Worm (Caenorhabditis elegans) whole organism, midembryonic: ENCODE results near the gene nhr-80.

Experiments used
- T22C8.4 ChIP-seq: fragments of 200-800 bp; sonication (Bioruptor generic); IDR thresholded peaks from 2 replicates; pipeline ENCODE4 v1.3.6; 2022; ENCODE audit warnings: missing genetic modification characterization, missing compliant biosample characterization
- cog-1 ChIP-seq: sonication (generic microtip); optimal IDR thresholded peaks from 2 replicates; lab custom pipeline; 2016; ENCODE audit warnings: missing genetic modification characterization, missing compliant biosample characterization
- flt-1 ChIP-seq: fragments of 200-800 bp; sonication (Bioruptor generic); IDR thresholded peaks from 2 replicates; pipeline ENCODE4 v1.3.6; 2022; ENCODE audit warnings: missing genetic modification characterization, missing compliant biosample characterization
- klf-2 ChIP-seq: fragments of 200-800 bp; sonication (Bioruptor generic); conservative IDR thresholded peaks from 2 replicates; pipeline ENCODE4 v1.3.6; 2022; ENCODE audit warnings: missing genetic modification reagents, missing genetic modification characterization, missing compliant biosample characterization
- med-1 ChIP-seq: sonication (generic microtip); optimal IDR thresholded peaks from 2 replicates; lab custom pipeline; 2017; ENCODE audit warnings: missing genetic modification characterization, mild to moderate bottlenecking, missing compliant biosample characterization, antibody characterized with exemption, missing genetic modification reagents; ENCODE audit not compliant: insufficient read depth
- ref-1 ChIP-seq: fragments of 200-800 bp; sonication (Bioruptor generic); conservative IDR thresholded peaks from 2 replicates; pipeline ENCODE4 v1.3.6; 2022; ENCODE audit warnings: missing genetic modification reagents, missing genetic modification characterization, missing compliant biosample characterization
- tab-1 ChIP-seq: fragments of 200-800 bp; sonication (Bioruptor generic); IDR thresholded peaks from 2 replicates; pipeline ENCODE4 v1.3.6; 2022; ENCODE audit warnings: missing genetic modification characterization, missing compliant biosample characterization
- ztf-23 ChIP-seq: fragments of 200-800 bp; sonication (Bioruptor generic); IDR thresholded peaks from 2 replicates; pipeline ENCODE4 v1.3.6; 2022; ENCODE audit warnings: missing genetic modification reagents, missing genetic modification characterization, missing compliant biosample characterization
- ztf-29 ChIP-seq: fragments of 200-800 bp; sonication (Bioruptor generic); IDR thresholded peaks from 2 replicates; pipeline ENCODE4 v1.3.6; 2022; ENCODE audit warnings: missing genetic modification reagents, missing genetic modification characterization, missing compliant biosample characterization

nhr-80 gene

ce11 chrIII:27341-27947 is 12.8 kb upstream of the nhr-80 start:
- TF ChIP-seq tab-1, result no peak
- TF ChIP-seq T22C8.4 (GFP tag; lab: Robert Waterston, UW), result no peak
- no peak for TF ChIP-seq med-1 (GFP tag; lab: Kevin White, UChicago)

ce11 chrIII:25582-25996 is 10.9 kb upstream of the nhr-80 start:
- TF ChIP-seq T22C8.4 (GFP tag; lab: Robert Waterston, UW) (peak; percentile 54; the same call in 1 of the 2 replicates), cog-1 (no peak), ztf-23 (GFP tag; lab: Robert Waterston, UW) (no peak), ref-1 (GFP tag; lab: Robert Waterston, UW) (no peak), klf-2 (GFP tag; lab: Robert Waterston, UW) (0 out of 2 replicates have a peak, but pooled peaks have one; percentile 16)

- TF ChIP-seq med-1 (GFP tag; lab: Kevin White, UChicago) (no peak), ztf-29 (no peak)
Observed at ce11 chrIII:23862-24261, 9.2 kb upstream of the nhr-80 start, which contains the start of gene H10E21.5. Gene H10E21.5, minus strand, starts transcription at chrIII:23962.

ce11 chrIII:21276-21675 is 6.6 kb upstream of the nhr-80 start:
- TF ChIP-seq tab-1 (no peak), T22C8.4 (GFP tag; lab: Robert Waterston, UW) (no peak), ref-1 (GFP tag; lab: Robert Waterston, UW) (no peak), ztf-23 (GFP tag; lab: Robert Waterston, UW) (no peak), cog-1 (no peak), flt-1 (GFP tag; lab: Robert Waterston, UW) (no peak), ztf-29 (no peak)

- no peak for TF ChIP-seq flt-1 (GFP tag; lab: Robert Waterston, UW)
- TF ChIP-seq med-1 (GFP tag; lab: Kevin White, UChicago), result no peak
- TF ChIP-seq ztf-29, result no peak
- TF ChIP-seq ref-1 (GFP tag; lab: Robert Waterston, UW), result no peak
- no peak for TF ChIP-seq tab-1
- TF ChIP-seq ztf-23 (GFP tag; lab: Robert Waterston, UW), result no peak
- TF ChIP-seq T22C8.4 (GFP tag; lab: Robert Waterston, UW), result no peak
- TF ChIP-seq cog-1, result no peak
- no peak for TF ChIP-seq klf-2 (GFP tag; lab: Robert Waterston, UW)
Observed at ce11 chrIII:19509-19908, 4.8 kb upstream of the nhr-80 start, which contains the start of gene H10E21.4. Gene H10E21.4, minus strand, starts transcription at chrIII:19675.

ce11 chrIII:17558-17957 is 2.9 kb upstream of the nhr-80 start:
- TF ChIP-seq klf-2 (GFP tag; lab: Robert Waterston, UW) (no peak), tab-1 (no peak), T22C8.4 (GFP tag; lab: Robert Waterston, UW) (no peak), cog-1 (no peak), med-1 (GFP tag; lab: Kevin White, UChicago) (no peak), ztf-23 (GFP tag; lab: Robert Waterston, UW) (no peak), flt-1 (GFP tag; lab: Robert Waterston, UW) (no peak), ref-1 (GFP tag; lab: Robert Waterston, UW) (no peak), ztf-29 (no peak)

- TF ChIP-seq ztf-29, result no peak
- no peak for TF ChIP-seq ref-1 (GFP tag; lab: Robert Waterston, UW)
- peak; percentile 68 for TF ChIP-seq T22C8.4 (GFP tag; lab: Robert Waterston, UW)
- no peak for TF ChIP-seq cog-1
- TF ChIP-seq flt-1 (GFP tag; lab: Robert Waterston, UW), result no peak
- TF ChIP-seq tab-1, result no peak
Observed at ce11 chrIII:16797-17196, 2.1 kb upstream of the nhr-80 start.

- TF ChIP-seq cog-1, result no peak
- TF ChIP-seq ztf-23 (GFP tag; lab: Robert Waterston, UW), result no peak
- TF ChIP-seq tab-1, result no peak
- no peak for TF ChIP-seq med-1 (GFP tag; lab: Kevin White, UChicago)
- TF ChIP-seq ztf-29, result no peak
- TF ChIP-seq T22C8.4 (GFP tag; lab: Robert Waterston, UW), result no peak
- no peak for TF ChIP-seq klf-2 (GFP tag; lab: Robert Waterston, UW)
- TF ChIP-seq ref-1 (GFP tag; lab: Robert Waterston, UW), result no peak
- no peak for TF ChIP-seq flt-1 (GFP tag; lab: Robert Waterston, UW)
Observed at ce11 chrIII:15224-15822, 654 bp upstream of the nhr-80 start, which contains the start of gene H10E21.1. Gene H10E21.1, plus strand, starts transcription at chrIII:15772.

- TF ChIP-seq T22C8.4 (GFP tag; lab: Robert Waterston, UW) (no peak), ztf-29 (no peak), med-1 (GFP tag; lab: Kevin White, UChicago) (no peak), cog-1 (no peak), tab-1 (no peak), klf-2 (GFP tag; lab: Robert Waterston, UW) (no peak), ref-1 (GFP tag; lab: Robert Waterston, UW) (no peak), ztf-23 (GFP tag; lab: Robert Waterston, UW) (no peak), flt-1 (GFP tag; lab: Robert Waterston, UW) (no peak)
Observed at ce11 chrIII:14175-14574, 494 bp downstream of the nhr-80 start.

ce11 chrIII:2919-3371 is 11.7 kb downstream of the nhr-80 start, which contains the start of the genes fbxa-6, cTel54X.2 and npr-30:
Gene fbxa-6, minus strand, starts transcription at chrIII:3097.
Gene cTel54X.2, plus strand, starts transcription at chrIII:3278.
Gene npr-30, plus strand, starts transcription at chrIII:3321.
- no peak for TF ChIP-seq ztf-23 (GFP tag; lab: Robert Waterston, UW)
- no peak for TF ChIP-seq ztf-29
- TF ChIP-seq ref-1 (GFP tag; lab: Robert Waterston, UW), result no peak
- no peak for TF ChIP-seq tab-1
- TF ChIP-seq flt-1 (GFP tag; lab: Robert Waterston, UW), result no peak
- no peak for TF ChIP-seq cog-1
- TF ChIP-seq klf-2 (GFP tag; lab: Robert Waterston, UW), result no peak
- no peak for TF ChIP-seq med-1 (GFP tag; lab: Kevin White, UChicago)
- no peak for TF ChIP-seq T22C8.4 (GFP tag; lab: Robert Waterston, UW)
